Worm (Caenorhabditis elegans): Measurements from ENCODE around the gene daf-3.
A peak's percentile ranks its signal among the peaks of the same experiment; 100 is the strongest.

The daf-3 gene

DNA sequence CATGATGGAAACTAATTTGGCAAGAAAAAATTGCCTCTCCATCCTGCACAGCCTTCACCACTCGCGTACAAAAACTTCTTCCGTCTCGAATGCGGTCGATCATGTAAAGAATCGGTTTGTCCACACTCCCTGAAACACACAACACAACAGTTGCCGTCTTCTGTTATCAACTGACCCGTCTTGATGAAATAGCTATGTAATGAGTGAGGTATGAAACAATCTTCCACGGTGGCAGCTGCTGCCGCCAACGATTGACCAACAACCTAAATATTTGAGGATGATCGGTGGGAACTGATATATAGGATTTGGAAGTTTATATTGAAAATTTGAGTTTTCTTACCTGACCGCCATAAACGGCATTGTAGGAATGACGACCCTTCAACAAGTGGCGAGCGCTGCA, 13.0 kb downstream of the daf-3 start:
- TF ChIP-seq pag-3 (tag; optimal IDR thresholded peaks at IDR 0.05; ENCODE audit: borderline replicate concordance, insufficient read depth) (peak; percentile 36), lin-14 (GFP tag; optimal IDR thresholded peaks at IDR 0.05) (peak; percentile 42), tlp-1 (tag; optimal IDR thresholded peaks at IDR 0.05) (no peak), ztf-4 (tag; optimal IDR thresholded peaks at IDR 0.05) (no peak), nhr-19 (GFP tag; conservative IDR thresholded peaks at IDR 0.05) (0 out of 2 replicates have a peak, but pooled peaks have one; percentile 27), rnt-1 (tag; optimal IDR thresholded peaks at IDR 0.05) (peak; percentile 59), snu-23 (GFP tag; optimal IDR thresholded peaks at IDR 0.05) (peak; percentile 13), nhr-71 (tag; optimal IDR thresholded peaks at IDR 0.05) (peak; percentile 47), hlh-17 (GFP tag; optimal IDR thresholded peaks at IDR 0.05; ENCODE audit: borderline replicate concordance) (no peak), unc-62 (GFP tag; optimal IDR thresholded peaks at IDR 0.05) (no peak), ceh-82 (tag; optimal IDR thresholded peaks at IDR 0.05) (no peak)

DNA sequence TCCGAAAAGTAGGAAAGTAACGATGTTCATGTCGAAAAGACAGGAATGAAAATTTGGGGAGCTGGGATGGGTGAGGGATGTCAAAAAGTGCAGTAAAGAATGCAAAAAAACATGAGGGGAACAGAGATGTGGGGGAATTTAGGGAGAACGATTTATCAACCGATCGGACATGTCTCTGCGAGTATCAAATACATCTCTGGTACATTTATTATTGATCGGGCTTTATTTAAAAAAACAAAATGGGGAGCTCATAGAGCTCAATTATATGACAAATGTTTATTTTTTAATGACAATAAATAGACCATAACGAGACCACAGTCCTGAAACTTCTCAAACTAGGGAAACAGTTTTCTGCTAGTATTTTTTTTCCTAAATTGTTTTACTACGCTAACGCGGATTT, 14.6 kb downstream of the daf-3 start, which contains the start of gene F25E2.2:
TSS of gene F25E2.2 (minus strand) at position 101 of the 400 bp plus-strand sequence.
- TF ChIP-seq pag-3 (tag; optimal IDR thresholded peaks at IDR 0.05; ENCODE audit: borderline replicate concordance, insufficient read depth) (no peak), elt-2 (tag; optimal IDR thresholded peaks at IDR 0.05) (no peak), skn-1 (tag; optimal IDR thresholded peaks at IDR 0.05) (no peak), nhr-47 (tag; optimal IDR thresholded peaks at IDR 0.05) (no peak), irx-1 (tag; optimal IDR thresholded peaks at IDR 0.05) (no peak), fos-1 (tag; optimal IDR thresholded peaks at IDR 0.05) (no peak), hpl-2 (GFP tag; optimal IDR thresholded peaks at IDR 0.05) (no peak), C34B4.2 (tag; optimal IDR thresholded peaks at IDR 0.05) (no peak)

DNA sequence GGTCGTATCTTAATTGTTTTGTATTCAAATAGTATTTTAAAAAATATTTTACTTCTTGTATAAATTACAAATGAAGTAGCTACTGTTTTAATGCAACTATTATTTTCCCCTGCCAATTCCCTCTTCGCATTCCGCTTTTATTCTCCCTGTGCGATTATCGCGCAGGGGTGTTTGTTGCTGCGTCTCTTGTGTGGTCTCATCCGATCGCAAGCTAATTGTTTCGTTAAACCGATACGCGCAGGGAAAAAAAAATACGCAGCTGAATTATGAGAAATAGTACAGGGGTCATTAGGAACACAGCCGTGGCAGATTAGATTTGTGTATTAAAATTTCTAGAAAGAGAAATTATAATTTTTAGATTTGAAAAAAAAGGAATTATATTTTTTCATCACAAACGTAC, 18.8 kb downstream of the daf-3 start:
- TF ChIP-seq ceh-63 (GFP tag; optimal IDR thresholded peaks at IDR 0.05), result peak; percentile 98
- TF ChIP-seq elt-2 (tag; optimal IDR thresholded peaks at IDR 0.05), result peak; percentile 93
- TF ChIP-seq lin-39 (tag; optimal IDR thresholded peaks at IDR 0.05), result peak; percentile 99
- peak; percentile 100 for TF ChIP-seq dsc-1 (tag; optimal IDR thresholded peaks at IDR 0.05)
- peak; percentile 97 for TF ChIP-seq nhr-19 (GFP tag; conservative IDR thresholded peaks at IDR 0.05)
- peak; percentile 72 to 93 for TF ChIP-seq lin-35 (GFP tag; optimal IDR thresholded peaks at IDR 0.05)
- TF ChIP-seq irx-1 (tag; optimal IDR thresholded peaks at IDR 0.05), result peak; percentile 99
- TF ChIP-seq unc-62 (GFP tag; optimal IDR thresholded peaks at IDR 0.05), result no peak
- TF ChIP-seq skn-1 (tag; optimal IDR thresholded peaks at IDR 0.05), result peak; percentile 100
- TF ChIP-seq nhr-47 (tag; optimal IDR thresholded peaks at IDR 0.05), result peak; percentile 99
- TF ChIP-seq fos-1 (tag; optimal IDR thresholded peaks at IDR 0.05), result peak; percentile 97
- TF ChIP-seq tlp-1 (tag; optimal IDR thresholded peaks at IDR 0.05), result no peak
- peak; percentile 59 to 66 (median 62) for TF ChIP-seq dpl-1 (GFP tag; optimal IDR thresholded peaks at IDR 0.05)
- TF ChIP-seq nhr-76 (tag; optimal IDR thresholded peaks at IDR 0.05), result peak; percentile 66
- TF ChIP-seq ets-5 (GFP tag; IDR thresholded peaks at IDR 0.05), result peak; percentile 85; the same call in 1 of the 2 replicates
- TF ChIP-seq blmp-1 (tag; optimal IDR thresholded peaks at IDR 0.05), result peak; percentile 59
- peak; percentile 84 to 92 for TF ChIP-seq efl-1 (optimal IDR thresholded peaks at IDR 0.05)
- peak; percentile 52 to 96 for TF ChIP-seq efl-1 (GFP tag; optimal IDR thresholded peaks at IDR 0.05 in 1 of 2)
- peak; percentile 95 for TF ChIP-seq xbp-1 (tag; optimal IDR thresholded peaks at IDR 0.05)
- peak; percentile 96 for TF ChIP-seq unc-130 (tag; optimal IDR thresholded peaks at IDR 0.05)
- TF ChIP-seq elt-3 (tag; optimal IDR thresholded peaks at IDR 0.05), result peak; percentile 88 to 99 (median 95)
- TF ChIP-seq nhr-11 (tag; optimal IDR thresholded peaks at IDR 0.05), result peak; percentile 98
- peak; percentile 94 for TF ChIP-seq nhr-84 (tag; optimal IDR thresholded peaks at IDR 0.05)
- TF ChIP-seq pax-3 (tag; optimal IDR thresholded peaks at IDR 0.05), result peak; percentile 90
- peak; percentile 94 for TF ChIP-seq lsy-2 (tag; optimal IDR thresholded peaks at IDR 0.05)
- TF ChIP-seq unc-30 (tag; optimal IDR thresholded peaks at IDR 0.05), result no peak
- TF ChIP-seq sox-4 (tag; optimal IDR thresholded peaks at IDR 0.05), result peak; percentile 98
- TF ChIP-seq nhr-20 (tag; optimal IDR thresholded peaks at IDR 0.05), result peak; percentile 98
- TF ChIP-seq mab-9 (GFP tag; IDR thresholded peaks at IDR 0.05), result peak; percentile 94
- TF ChIP-seq ama-1 (optimal IDR thresholded peaks at IDR 0.05), result no peak
- TF ChIP-seq unc-98 (GFP tag; IDR thresholded peaks at IDR 0.05), result peak; percentile 92
- peak; percentile 100 for TF ChIP-seq nhr-90 (tag; optimal IDR thresholded peaks at IDR 0.05; ENCODE audit: poor library complexity)
- peak; percentile 82 for TF ChIP-seq vab-15 (tag; optimal IDR thresholded peaks at IDR 0.05)
- peak; percentile 88 for TF ChIP-seq sup-37 (GFP tag; optimal IDR thresholded peaks at IDR 0.05)
- peak; percentile 100 for TF ChIP-seq C16A3.4 (tag; optimal IDR thresholded peaks at IDR 0.05)
- peak; percentile 98 for TF ChIP-seq lin-14 (GFP tag; optimal IDR thresholded peaks at IDR 0.05)
- peak; percentile 93 for TF ChIP-seq aly-2 (tag; optimal IDR thresholded peaks at IDR 0.05)
- TF ChIP-seq ztf-4 (tag; optimal IDR thresholded peaks at IDR 0.05), result peak; percentile 98
- TF ChIP-seq zag-1 (tag; optimal IDR thresholded peaks at IDR 0.05), result no peak

Data from whole organism, L1 larva.